Worm (Caenorhabditis elegans) whole organism, L4 larva: Measurements from ENCODE around the gene nfyc-1.

ENCODE experiments used
- daf-12 ChIP-seq: fragments of 150-350 bp; optimal IDR thresholded peaks from 2 replicates; lab custom pipeline; 2014; ENCODE audit warnings: missing biosample characterization, missing genetic modification reagents, missing genetic modification characterization
- fkh-10 ChIP-seq: fragments of 150-350 bp; optimal IDR thresholded peaks from 2 replicates; lab custom pipeline; 2014; ENCODE audit warnings: missing biosample characterization, missing genetic modification reagents, missing genetic modification characterization
- nhr-77 ChIP-seq: fragments of 150-350 bp; optimal IDR thresholded peaks from 2 replicates; lab custom pipeline; 2014; ENCODE audit warnings: missing biosample characterization, missing genetic modification characterization
- ztf-11 ChIP-seq: fragments of 150-350 bp; optimal IDR thresholded peaks from 2 replicates; lab custom pipeline; 2014; ENCODE audit warnings: missing biosample characterization, missing genetic modification characterization

DNA sequence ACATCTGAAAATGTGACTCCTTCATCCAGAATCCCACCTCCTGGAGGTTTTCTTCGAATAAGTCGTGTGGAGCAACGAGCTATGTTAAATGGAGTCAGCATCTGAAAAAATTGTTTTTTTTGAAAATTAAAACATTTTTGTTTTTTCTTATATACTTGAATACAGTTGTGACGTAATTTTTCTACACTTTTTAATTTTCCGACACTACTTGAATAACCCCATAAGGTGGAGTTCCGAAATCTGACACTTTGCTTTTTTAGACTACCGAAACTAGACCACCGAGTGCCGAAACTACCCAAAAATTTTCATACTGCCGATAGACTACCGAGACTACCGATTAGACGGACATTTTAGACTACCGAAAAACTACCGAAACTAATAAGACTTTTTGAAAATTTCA, 47.7 kb downstream of the nfyc-1 start, which contains the start of gene mcat-1:
- TF ChIP-seq fkh-10 (GFP tag; lab: Kevin White, UChicago) (no peak), nhr-77 (tag; lab: Kevin White, UChicago) (no peak), daf-12 (tag; lab: Kevin White, UChicago) (no peak), ztf-11 (tag; lab: Kevin White, UChicago) (no peak)
